Worm (Caenorhabditis elegans): ENCODE measurements around the gene Y17D7B.4.

ce11 chrV:18782747-18783146, 6.3 kb upstream of the Y17D7B.4 start:
- no peak for TF ChIP-seq ama-1 (optimal IDR thresholded peaks at IDR 0.05)
- no peak for TF ChIP-seq flt-1 (GFP tag; IDR thresholded peaks at IDR 0.05)

Measured in whole organism, early embryonic.